In the genomic region with DNA sequence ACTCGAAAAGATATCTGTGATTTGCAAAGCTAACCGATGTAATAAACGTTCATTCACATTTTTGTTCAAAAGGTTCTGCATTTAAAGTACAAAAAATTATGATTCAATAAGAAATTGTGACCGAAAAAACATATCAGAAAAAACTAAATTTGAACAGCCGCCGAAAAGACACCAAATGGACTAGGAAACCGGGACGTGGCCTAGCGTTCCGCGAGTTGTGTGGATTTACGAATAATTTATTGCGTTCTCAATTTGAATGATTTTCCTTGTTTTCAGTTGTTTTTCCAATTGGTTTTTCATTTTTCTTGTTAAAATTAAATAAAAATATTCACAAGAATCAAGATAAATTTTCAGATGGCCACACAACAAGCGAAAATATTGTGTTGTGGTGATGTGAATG, we compare ENCODE assay signal across 2 worm cellular contexts.
TF ChIP-seq lines count a peak whose summit lies in the region.

A gene (plus strand): TSS at position 355 of the 400 bp plus-strand sequence.

TF ChIP-seq in whole organism, L1 larva, 84 proteins besides CTCF, POLR2A, EP300 and RAD21 (continued from another document and continues in another):
- no peak for TF ChIP-seq ceh-8 (GFP tag; optimal IDR thresholded peaks at IDR 0.05; lab: Kevin White, UChicago)
- peak; percentile 82 for TF ChIP-seq nhr-47 (tag; optimal IDR thresholded peaks at IDR 0.05; lab: Kevin White, UChicago)
- TF ChIP-seq ceh-63 (GFP tag; optimal IDR thresholded peaks at IDR 0.05; lab: Kevin White, UChicago), result no peak
- peak in 2 of 6 experiments; percentile 1 to 29 for TF ChIP-seq elt-3 (tag; optimal IDR thresholded peaks at IDR 0.05; lab: Kevin White, UChicago)
- TF ChIP-seq nhr-90 (tag; optimal IDR thresholded peaks at IDR 0.05; lab: Kevin White, UChicago; ENCODE audit: poor library complexity), result peak; percentile 79
- no peak for TF ChIP-seq pax-3 (tag; optimal IDR thresholded peaks at IDR 0.05; lab: Kevin White, UChicago)
- peak; percentile 48 for TF ChIP-seq fkh-8 (tag; optimal IDR thresholded peaks at IDR 0.05; lab: Kevin White, UChicago)
- TF ChIP-seq dpl-1 (GFP tag; optimal IDR thresholded peaks at IDR 0.05; lab: Kevin White, UChicago), result peak; percentile 89 to 94 (median 93)
- no peak for TF ChIP-seq fkh-10 (GFP tag; optimal IDR thresholded peaks at IDR 0.05; lab: Kevin White, UChicago)
- TF ChIP-seq dsc-1 (tag; optimal IDR thresholded peaks at IDR 0.05; lab: Kevin White, UChicago), result peak; percentile 80
- no peak for TF ChIP-seq efl-3 (GFP tag; optimal IDR thresholded peaks at IDR 0.05; lab: Kevin White, UChicago)
- TF ChIP-seq ceh-88 (GFP tag; IDR thresholded peaks at IDR 0.05; lab: Robert Waterston, UW), result no peak
- peak; percentile 62 for TF ChIP-seq isw-1 (GFP tag; IDR thresholded peaks at IDR 0.05; lab: Robert Waterston, UW)
- no peak for TF ChIP-seq aha-1 (tag; optimal IDR thresholded peaks at IDR 0.05; lab: Kevin White, UChicago)
- TF ChIP-seq zag-1 (tag; optimal IDR thresholded peaks at IDR 0.05; lab: Kevin White, UChicago), result no peak
- TF ChIP-seq nhr-11 (tag; optimal IDR thresholded peaks at IDR 0.05; lab: Kevin White, UChicago), result no peak
- TF ChIP-seq ztf-4 (tag; optimal IDR thresholded peaks at IDR 0.05; lab: Kevin White, UChicago), result peak; percentile 26
- TF ChIP-seq grh-1 (GFP tag; IDR thresholded peaks at IDR 0.05; lab: Robert Waterston, UW), result peak; percentile 45; the same call in 1 of the 2 replicates
- peak; percentile 52 for TF ChIP-seq skn-1 (tag; optimal IDR thresholded peaks at IDR 0.05; lab: Kevin White, UChicago)
- TF ChIP-seq tlp-1 (tag; optimal IDR thresholded peaks at IDR 0.05; lab: Kevin White, UChicago), result no peak
- TF ChIP-seq nhr-12 (tag; optimal IDR thresholded peaks at IDR 0.05; lab: Kevin White, UChicago), result no peak
- TF ChIP-seq snu-23 (GFP tag; optimal IDR thresholded peaks at IDR 0.05; lab: Kevin White, UChicago), result peak; percentile 75
- TF ChIP-seq nhr-76 (tag; optimal IDR thresholded peaks at IDR 0.05; lab: Kevin White, UChicago), result no peak
- TF ChIP-seq lsy-2 (tag; optimal IDR thresholded peaks at IDR 0.05; lab: Kevin White, UChicago), result peak; percentile 71 to 78
- TF ChIP-seq zip-4 (GFP tag; optimal IDR thresholded peaks at IDR 0.05; lab: Kevin White, UChicago), result no peak
- no peak for TF ChIP-seq aly-2 (tag; optimal IDR thresholded peaks at IDR 0.05; lab: Kevin White, UChicago)
- no peak for TF ChIP-seq nhr-237 (tag; optimal IDR thresholded peaks at IDR 0.05; lab: Kevin White, UChicago)
- TF ChIP-seq nhr-28 (tag; optimal IDR thresholded peaks at IDR 0.05; lab: Kevin White, UChicago), result no peak
- no peak for TF ChIP-seq mef-2 (tag; optimal IDR thresholded peaks at IDR 0.05; lab: Kevin White, UChicago)
- peak; percentile 63 for TF ChIP-seq lin-15B (tag; optimal IDR thresholded peaks at IDR 0.05; lab: Kevin White, UChicago)
- peak; percentile 68 for TF ChIP-seq swsn-7 (tag; optimal IDR thresholded peaks at IDR 0.05; lab: Kevin White, UChicago)
- no peak for TF ChIP-seq C34B4.2 (tag; optimal IDR thresholded peaks at IDR 0.05; lab: Kevin White, UChicago)
- peak; percentile 53 for TF ChIP-seq C16A3.4 (tag; optimal IDR thresholded peaks at IDR 0.05; lab: Kevin White, UChicago)
- no peak for TF ChIP-seq egl-27 (tag; optimal IDR thresholded peaks at IDR 0.05; lab: Kevin White, UChicago)
- TF ChIP-seq F16B12.6 (tag; optimal IDR thresholded peaks at IDR 0.05; lab: Kevin White, UChicago), result peak; percentile 43
- peak; percentile 77 for TF ChIP-seq irx-1 (tag; optimal IDR thresholded peaks at IDR 0.05; lab: Kevin White, UChicago)
- no peak for TF ChIP-seq pag-3 (tag; optimal IDR thresholded peaks at IDR 0.05; lab: Kevin White, UChicago; ENCODE audit: borderline replicate concordance, insufficient read depth)
- peak; percentile 6; the same call in 1 of the 2 replicates for TF ChIP-seq unc-98 (GFP tag; IDR thresholded peaks at IDR 0.05; lab: Robert Waterston, UW)
- TF ChIP-seq hpl-2 (GFP tag; optimal IDR thresholded peaks at IDR 0.05; lab: Kevin White, UChicago), result no peak
- TF ChIP-seq ztf-11 (tag; optimal IDR thresholded peaks at IDR 0.05; lab: Kevin White, UChicago), result peak in 1 of 2 experiments; percentile 79
- peak; percentile 54 for TF ChIP-seq mab-9 (GFP tag; IDR thresholded peaks at IDR 0.05; lab: Robert Waterston, UW)
- TF ChIP-seq alr-1 (tag; optimal IDR thresholded peaks at IDR 0.05; lab: Kevin White, UChicago; ENCODE audit: borderline replicate concordance), result no peak
- TF ChIP-seq ets-5 (GFP tag; IDR thresholded peaks at IDR 0.05; lab: Robert Waterston, UW), result no peak
- peak; percentile 96 for TF ChIP-seq rnt-1 (tag; optimal IDR thresholded peaks at IDR 0.05; lab: Kevin White, UChicago)
- peak; percentile 61 for TF ChIP-seq blmp-1 (tag; optimal IDR thresholded peaks at IDR 0.05; lab: Kevin White, UChicago)
- no peak for TF ChIP-seq unc-62 (GFP tag; optimal IDR thresholded peaks at IDR 0.05; lab: Kevin White, UChicago)
- TF ChIP-seq mep-1 (tag; optimal IDR thresholded peaks at IDR 0.05; lab: Kevin White, UChicago), result peak; percentile 53
- peak; percentile 40 for TF ChIP-seq unc-86 (tag; optimal IDR thresholded peaks at IDR 0.05; lab: Kevin White, UChicago)
- no peak for TF ChIP-seq vab-15 (tag; optimal IDR thresholded peaks at IDR 0.05; lab: Kevin White, UChicago)
- TF ChIP-seq elt-2 (tag; optimal IDR thresholded peaks at IDR 0.05; lab: Kevin White, UChicago), result peak; percentile 24
- no peak for TF ChIP-seq lin-13 (GFP tag; optimal IDR thresholded peaks at IDR 0.05; lab: Kevin White, UChicago)
- TF ChIP-seq jun-1 (tag; optimal IDR thresholded peaks at IDR 0.05; lab: Kevin White, UChicago), result no peak
- TF ChIP-seq ces-1 (GFP tag; optimal IDR thresholded peaks at IDR 0.05; lab: Kevin White, UChicago), result no peak
- TF ChIP-seq Y116A8C.19 (tag; optimal IDR thresholded peaks at IDR 0.05; lab: Kevin White, UChicago; ENCODE audit: borderline replicate concordance), result no peak
- no peak for TF ChIP-seq pqm-1 (tag; optimal IDR thresholded peaks at IDR 0.05; lab: Kevin White, UChicago)
- no peak for TF ChIP-seq lin-39 (tag; optimal IDR thresholded peaks at IDR 0.05; lab: Kevin White, UChicago)
- TF ChIP-seq ceh-82 (tag; optimal IDR thresholded peaks at IDR 0.05; lab: Kevin White, UChicago), result peak; percentile 18 to 65 (median 60)
- peak in 1 of 2 experiments; percentile 63 for TF ChIP-seq mdl-1 (tag; optimal IDR thresholded peaks at IDR 0.05; lab: Kevin White, UChicago)
- TF ChIP-seq xbp-1 (tag; optimal IDR thresholded peaks at IDR 0.05; lab: Kevin White, UChicago), result peak; percentile 99
- TF ChIP-seq efl-1 (optimal IDR thresholded peaks at IDR 0.05; lab: Kevin White, UChicago), result peak; percentile 92 to 95
- peak; percentile 94 to 99 for TF ChIP-seq efl-1 (GFP tag; optimal IDR thresholded peaks at IDR 0.05 in 1 of 2; lab: Kevin White, UChicago)
- TF ChIP-seq sup-37 (GFP tag; optimal IDR thresholded peaks at IDR 0.05; lab: Kevin White, UChicago), result no peak
- peak; percentile 32 for TF ChIP-seq ama-1 (optimal IDR thresholded peaks at IDR 0.05; lab: Kevin White, UChicago)

TF ChIP-seq in whole organism, L3 larva, 47 proteins besides CTCF, POLR2A, EP300 and RAD21 (continued from another document):
- TF ChIP-seq nhr-11 (tag; optimal IDR thresholded peaks at IDR 0.05; lab: Kevin White, UChicago) (no peak), R02D3.7 (tag; optimal IDR thresholded peaks at IDR 0.05; lab: Kevin White, UChicago) (peak; percentile 90), skn-1 (tag; optimal IDR thresholded peaks at IDR 0.05; lab: Kevin White, UChicago) (no peak), nfya-1 (tag; optimal IDR thresholded peaks at IDR 0.05; lab: Kevin White, UChicago; ENCODE audit: insufficient read depth) (peak; percentile 89), ceh-28 (tag; optimal IDR thresholded peaks at IDR 0.05; lab: Kevin White, UChicago) (peak; percentile 25), pha-4 (tag; optimal IDR thresholded peaks at IDR 0.05; lab: Kevin White, UChicago) (peak; percentile 64), ztf-11 (tag; optimal IDR thresholded peaks at IDR 0.05; lab: Kevin White, UChicago) (no peak), hmg-11 (tag; optimal IDR thresholded peaks at IDR 0.05; lab: Kevin White, UChicago) (peak; percentile 60), ama-1 (optimal IDR thresholded peaks at IDR 0.05; lab: Kevin White, UChicago) (peak; percentile 28), ceh-9 (tag; optimal IDR thresholded peaks at IDR 0.05; lab: Kevin White, UChicago) (no peak), aly-2 (tag; optimal IDR thresholded peaks at IDR 0.05; lab: Kevin White, UChicago) (no peak), nhr-77 (tag; optimal IDR thresholded peaks at IDR 0.05; lab: Kevin White, UChicago) (no peak), nhr-12 (tag; optimal IDR thresholded peaks at IDR 0.05; lab: Kevin White, UChicago) (no peak), eor-1 (tag; optimal IDR thresholded peaks at IDR 0.05; lab: Kevin White, UChicago) (no peak), mdl-1 (tag; optimal IDR thresholded peaks at IDR 0.05; lab: Kevin White, UChicago) (no peak), elt-3 (tag; optimal IDR thresholded peaks at IDR 0.05; lab: Kevin White, UChicago) (no peak), lin-39 (tag; optimal IDR thresholded peaks at IDR 0.05; lab: Kevin White, UChicago) (peak; percentile 2), lsy-12 (tag; optimal IDR thresholded peaks at IDR 0.05; lab: Kevin White, UChicago) (peak; percentile 16), fos-1 (tag; optimal IDR thresholded peaks at IDR 0.05; lab: Kevin White, UChicago) (no peak), ZK546.5 (tag; optimal IDR thresholded peaks at IDR 0.05; lab: Kevin White, UChicago) (no peak), daf-12 (tag; optimal IDR thresholded peaks at IDR 0.05; lab: Kevin White, UChicago) (no peak), nhr-23 (tag; optimal IDR thresholded peaks at IDR 0.05; lab: Kevin White, UChicago) (peak; percentile 90), egl-27 (tag; optimal IDR thresholded peaks at IDR 0.05; lab: Kevin White, UChicago) (no peak), nhr-25 (tag; optimal IDR thresholded peaks at IDR 0.05; lab: Kevin White, UChicago) (peak; percentile 20), mml-1 (tag; optimal IDR thresholded peaks at IDR 0.05; lab: Kevin White, UChicago) (no peak), snpc-4 (tag; optimal IDR thresholded peaks at IDR 0.05; lab: Kevin White, UChicago) (peak; percentile 64), unc-62 (GFP tag; optimal IDR thresholded peaks at IDR 0.05; lab: Kevin White, UChicago) (no peak), ztf-4 (tag; optimal IDR thresholded peaks at IDR 0.05; lab: Kevin White, UChicago) (no peak)
